Fruit fly (Drosophila melanogaster): ENCODE data around the gene CG17234.

DNA sequence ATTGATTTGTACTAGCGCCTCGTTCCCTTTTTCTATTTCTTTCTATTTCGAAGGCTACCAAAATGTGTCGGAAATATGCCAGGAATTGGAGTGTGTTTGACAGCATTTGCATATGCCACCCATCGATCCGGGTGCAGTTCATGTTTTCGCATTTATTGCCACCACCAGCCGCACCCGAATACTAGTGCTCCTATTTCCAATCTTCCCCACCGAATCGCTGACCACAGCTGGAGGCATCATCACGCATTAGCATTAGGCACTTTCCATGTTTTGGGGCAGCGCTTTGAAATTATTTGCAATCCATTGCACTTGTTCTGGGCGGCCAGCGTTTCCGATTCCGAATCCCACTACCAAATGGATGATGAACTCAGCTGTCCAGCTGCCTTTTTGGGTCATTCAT lies 35.0 kb downstream of the CG17234 start, which contains the start of gene CG42658:
- TF ChIP-seq OdsH (GFP tag; optimal IDR thresholded peaks at IDR 0.05) (no peak), fru (GFP tag; optimal IDR thresholded peaks at IDR 0.05) (no peak), psq (GFP tag; optimal IDR thresholded peaks at IDR 0.05) (no peak), dl (GFP tag; optimal IDR thresholded peaks at IDR 0.05; ENCODE audit: insufficient read depth in 1 of 2, partially characterized antibody in 2 of 2) (no peak), ey (GFP tag; optimal IDR thresholded peaks at IDR 0.05) (no peak), woc (GFP tag; optimal IDR thresholded peaks at IDR 0.05) (no peak), Rel (GFP tag; optimal IDR thresholded peaks at IDR 0.05) (no peak), Rel (tag; optimal IDR thresholded peaks at IDR 0.05) (no peak), dsf (GFP tag; optimal IDR thresholded peaks at IDR 0.05; ENCODE audit: borderline replicate concordance) (no peak), Mio (GFP tag; optimal IDR thresholded peaks at IDR 0.05) (no peak), brk (GFP tag; optimal IDR thresholded peaks at IDR 0.05) (no peak), tai (GFP tag; optimal IDR thresholded peaks at IDR 0.05) (no peak), h (GFP tag; optimal IDR thresholded peaks at IDR 0.05) (no peak), usp (GFP tag; optimal IDR thresholded peaks at IDR 0.05) (no peak)

All from whole organism, wandering third instar larva.